Worm (Caenorhabditis elegans) whole organism, midembryonic: ENCODE data around the gene sqd-1.
A peak's percentile ranks its signal among the peaks of the same experiment; 100 is the strongest.
"Not testable (repeated sequence)": the region's sequence is repeated elsewhere in the genome, so short reads cannot be mapped to it uniquely, and the experiment has no call there.

ENCODE experiments used
- T22C8.4 ChIP-seq: fragments of 200-800 bp; sonication (Bioruptor generic); IDR thresholded peaks from 2 replicates; pipeline ENCODE4 v1.3.6; 2022; ENCODE audit warnings: missing genetic modification characterization, missing compliant biosample characterization
- cog-1 ChIP-seq: sonication (generic microtip); optimal IDR thresholded peaks from 2 replicates; lab custom pipeline; 2016; ENCODE audit warnings: missing genetic modification characterization, missing compliant biosample characterization
- flt-1 ChIP-seq: fragments of 200-800 bp; sonication (Bioruptor generic); IDR thresholded peaks from 2 replicates; pipeline ENCODE4 v1.3.6; 2022; ENCODE audit warnings: missing genetic modification characterization, missing compliant biosample characterization
- klf-2 ChIP-seq: fragments of 200-800 bp; sonication (Bioruptor generic); conservative IDR thresholded peaks from 2 replicates; pipeline ENCODE4 v1.3.6; 2022; ENCODE audit warnings: missing genetic modification reagents, missing genetic modification characterization, missing compliant biosample characterization
- med-1 ChIP-seq: sonication (generic microtip); optimal IDR thresholded peaks from 2 replicates; lab custom pipeline; 2017; ENCODE audit warnings: missing genetic modification characterization, mild to moderate bottlenecking, missing compliant biosample characterization, antibody characterized with exemption, missing genetic modification reagents; ENCODE audit not compliant: insufficient read depth
- ref-1 ChIP-seq: fragments of 200-800 bp; sonication (Bioruptor generic); conservative IDR thresholded peaks from 2 replicates; pipeline ENCODE4 v1.3.6; 2022; ENCODE audit warnings: missing genetic modification reagents, missing genetic modification characterization, missing compliant biosample characterization
- tab-1 ChIP-seq: fragments of 200-800 bp; sonication (Bioruptor generic); IDR thresholded peaks from 2 replicates; pipeline ENCODE4 v1.3.6; 2022; ENCODE audit warnings: missing genetic modification characterization, missing compliant biosample characterization
- ztf-23 ChIP-seq: fragments of 200-800 bp; sonication (Bioruptor generic); IDR thresholded peaks from 2 replicates; pipeline ENCODE4 v1.3.6; 2022; ENCODE audit warnings: missing genetic modification reagents, missing genetic modification characterization, missing compliant biosample characterization
- ztf-29 ChIP-seq: fragments of 200-800 bp; sonication (Bioruptor generic); IDR thresholded peaks from 2 replicates; pipeline ENCODE4 v1.3.6; 2022; ENCODE audit warnings: missing genetic modification reagents, missing genetic modification characterization, missing compliant biosample characterization

The sqd-1 gene

DNA sequence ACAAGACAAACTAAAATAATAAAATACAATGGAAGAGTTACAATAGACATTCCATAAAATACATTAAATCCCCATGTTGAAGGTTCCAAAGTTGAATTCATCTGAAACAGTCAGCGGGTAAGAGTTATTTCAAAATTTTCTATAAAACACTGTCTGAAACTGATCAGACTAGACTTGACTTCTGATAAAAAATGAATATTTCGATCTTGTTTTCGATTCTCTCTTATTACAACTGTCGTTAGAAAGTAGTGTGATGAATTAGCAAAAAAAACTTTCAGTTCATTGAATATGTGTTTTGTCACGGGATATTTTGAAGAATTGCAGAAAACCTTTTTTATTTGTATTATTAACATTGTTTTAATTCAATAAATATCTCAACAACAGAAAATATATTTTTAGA, 22.2 kb upstream of the sqd-1 start, which contains the start of gene srv-26:
Gene srv-26 (minus strand): TSS at position 101 of the 400 bp plus-strand sequence.
- no peak for TF ChIP-seq flt-1 (GFP tag; lab: Robert Waterston, UW)
- TF ChIP-seq ref-1: no peak
- no peak for TF ChIP-seq klf-2 (GFP tag; lab: Robert Waterston, UW)
- TF ChIP-seq T22C8.4 (GFP tag; lab: Robert Waterston, UW): no peak
- no peak for TF ChIP-seq tab-1
- no peak for TF ChIP-seq med-1 (GFP tag; lab: Kevin White, UChicago)
- TF ChIP-seq ztf-29: no peak
- TF ChIP-seq ztf-23 (GFP tag; lab: Robert Waterston, UW): no peak
- no peak for TF ChIP-seq cog-1

DNA sequence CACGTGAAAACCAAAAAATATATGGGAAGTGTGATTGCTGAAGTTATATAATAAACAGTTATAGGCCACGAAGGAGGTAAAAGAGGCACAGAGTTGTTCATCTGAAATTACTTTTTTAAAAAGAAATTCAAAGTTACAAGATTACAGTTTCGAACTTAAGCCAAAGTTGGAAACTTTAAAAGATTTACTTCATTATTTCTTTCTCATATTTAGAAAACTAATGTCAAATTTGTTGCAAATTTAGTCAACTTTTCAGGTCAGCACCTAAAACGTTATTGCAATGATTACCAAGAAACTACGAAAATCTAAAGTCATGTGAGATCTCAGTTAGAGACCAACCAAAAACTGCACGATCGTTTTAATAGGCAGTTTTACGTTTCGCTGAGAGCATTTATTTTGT, 20.3 kb upstream of the sqd-1 start, which contains the start of gene srv-25:
Gene srv-25 (minus strand): TSS at position 101 of the 400 bp plus-strand sequence.
- no peak for TF ChIP-seq tab-1
- no peak for TF ChIP-seq ztf-23 (GFP tag; lab: Robert Waterston, UW)
- no peak for TF ChIP-seq klf-2 (GFP tag; lab: Robert Waterston, UW)
- no peak for TF ChIP-seq T22C8.4 (GFP tag; lab: Robert Waterston, UW)

DNA sequence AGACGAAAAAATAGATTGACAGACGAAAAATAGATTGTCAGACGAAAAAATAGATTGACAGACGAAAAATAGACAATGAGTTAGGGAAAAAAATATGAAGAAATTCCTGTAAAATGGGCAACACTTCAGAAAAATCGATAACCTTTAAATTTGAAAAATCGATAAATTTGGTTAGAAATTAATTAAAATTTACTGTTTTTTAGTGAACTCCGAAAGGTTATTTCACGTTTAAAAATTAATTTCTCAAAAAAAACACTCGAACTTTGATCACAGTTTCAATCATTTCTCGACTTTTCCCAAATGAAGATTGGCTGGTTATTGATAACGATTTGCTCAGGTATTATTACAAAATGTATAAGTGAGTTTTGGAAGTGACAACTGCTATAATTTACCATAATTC, 16.5 kb upstream of the sqd-1 start, which contains the start of gene csp-2:
Gene csp-2 (plus strand): TSS at position 301 of the 400 bp plus-strand sequence.
- TF ChIP-seq ref-1: no peak
- TF ChIP-seq flt-1 (GFP tag; lab: Robert Waterston, UW): no peak
- no peak for TF ChIP-seq cog-1
- no peak for TF ChIP-seq ztf-29
- TF ChIP-seq med-1 (GFP tag; lab: Kevin White, UChicago): no peak
- no peak for TF ChIP-seq T22C8.4 (GFP tag; lab: Robert Waterston, UW)
- TF ChIP-seq ztf-23 (GFP tag; lab: Robert Waterston, UW): no peak
- TF ChIP-seq tab-1: no peak
- TF ChIP-seq klf-2 (GFP tag; lab: Robert Waterston, UW): no peak

DNA sequence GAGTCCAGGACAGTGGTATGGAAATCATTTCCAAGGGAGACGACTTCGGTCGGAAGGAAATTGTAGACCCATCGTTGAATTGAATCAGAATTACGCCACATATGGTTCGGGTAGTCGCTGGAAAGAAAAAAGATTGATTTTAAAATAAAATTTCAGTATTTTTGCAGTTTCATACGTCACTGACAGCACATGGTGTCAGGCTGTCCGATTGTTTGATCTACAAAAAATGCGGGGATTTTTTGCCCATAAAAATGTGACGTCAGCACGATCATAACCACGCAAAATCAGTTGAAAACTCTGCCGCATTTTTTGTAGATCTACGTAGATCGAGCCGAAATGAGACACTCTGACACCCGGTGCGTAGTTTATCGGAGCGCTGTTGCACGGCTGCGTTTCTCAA, 6.6 kb upstream of the sqd-1 start, which contains the start of gene Y73B6BL.12:
Gene Y73B6BL.12 (minus strand): TSS at position 101 of the 400 bp plus-strand sequence.
- TF ChIP-seq T22C8.4, flt-1, ztf-23 (GFP tag; lab: Robert Waterston, UW): not testable (repeated sequence)

DNA sequence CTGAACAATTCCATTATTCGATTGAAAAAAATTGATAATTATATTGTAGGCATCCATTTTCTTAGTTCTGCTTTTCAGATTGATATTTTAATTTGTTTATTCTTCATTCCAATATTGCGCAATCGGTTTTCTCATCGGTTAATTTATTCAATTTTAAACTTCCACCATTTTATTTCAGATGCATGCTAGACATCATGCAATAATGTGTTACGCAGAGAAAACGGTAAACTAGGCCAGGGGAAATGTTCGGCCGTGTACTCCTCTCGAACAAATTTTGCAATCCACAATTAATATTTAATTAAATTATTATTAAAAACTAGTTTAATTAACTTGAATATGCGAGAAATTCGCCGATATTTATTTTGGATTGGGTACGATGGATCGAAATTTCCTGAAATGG, 2.3 kb upstream of the sqd-1 start, which contains the start of gene Y73B6BL.29:
Gene Y73B6BL.29 (plus strand): TSS at position 263 of the 400 bp plus-strand sequence.
- no peak for TF ChIP-seq tab-1
- no peak for TF ChIP-seq ztf-29
- TF ChIP-seq T22C8.4 (GFP tag; lab: Robert Waterston, UW): peak; percentile 38; the same call in 1 of the 2 replicates
- no peak for TF ChIP-seq ref-1
- TF ChIP-seq klf-2 (GFP tag; lab: Robert Waterston, UW): 0 out of 2 replicates have a peak, but pooled peaks have one; percentile 60
- peak; percentile 62; the same call in 1 of the 2 replicates for TF ChIP-seq flt-1 (GFP tag; lab: Robert Waterston, UW)
- TF ChIP-seq ztf-23 (GFP tag; lab: Robert Waterston, UW): peak; percentile 67; the same call in 1 of the 2 replicates
- TF ChIP-seq cog-1: peak; percentile 76
- no peak for TF ChIP-seq med-1 (GFP tag; lab: Kevin White, UChicago)

DNA sequence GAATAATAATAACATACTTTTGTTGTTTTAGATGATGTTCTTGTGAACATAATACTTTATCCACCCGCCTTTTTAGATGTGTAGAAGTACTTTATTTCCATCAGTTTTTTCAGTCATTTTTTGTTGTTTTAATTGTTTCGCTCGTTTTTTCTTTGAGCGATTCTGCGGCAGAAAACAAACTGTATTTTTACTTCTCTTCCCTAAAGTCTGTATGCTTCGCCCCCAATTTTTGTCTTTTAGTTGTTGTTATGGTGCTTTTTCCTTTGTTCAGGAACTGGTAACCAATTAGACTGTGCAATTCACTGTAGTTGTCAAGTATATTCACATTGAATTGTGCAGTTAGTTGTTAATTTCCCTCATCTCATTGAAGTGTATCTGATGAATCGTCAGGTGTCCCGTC, 1.8 kb downstream of the sqd-1 start:
- no peak for TF ChIP-seq klf-2 (GFP tag; lab: Robert Waterston, UW)
- no peak for TF ChIP-seq cog-1
- TF ChIP-seq T22C8.4 (GFP tag; lab: Robert Waterston, UW): no peak
- TF ChIP-seq ztf-23 (GFP tag; lab: Robert Waterston, UW): no peak
- no peak for TF ChIP-seq flt-1 (GFP tag; lab: Robert Waterston, UW)
- TF ChIP-seq tab-1: no peak
- TF ChIP-seq ref-1: no peak
- no peak for TF ChIP-seq med-1 (GFP tag; lab: Kevin White, UChicago)

DNA sequence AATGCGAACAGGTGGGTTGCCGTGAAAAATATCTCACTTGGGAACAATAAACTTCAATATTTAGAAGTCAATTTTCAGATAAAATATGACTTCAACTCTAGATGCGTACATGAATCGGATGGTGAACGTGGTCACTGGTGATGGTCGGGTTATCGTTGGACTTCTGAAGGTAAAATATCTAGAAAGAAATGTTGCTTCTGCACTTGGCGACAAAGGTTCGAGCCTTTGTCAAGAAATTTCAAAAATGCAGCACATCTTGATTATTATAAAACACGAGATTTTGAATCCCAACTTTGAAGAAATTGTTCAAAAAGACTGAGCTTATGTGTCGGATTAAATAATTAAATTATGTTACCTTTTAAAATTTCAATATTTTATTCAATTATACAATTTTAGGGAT, 2.5 kb downstream of the sqd-1 start, which contains the start of gene lsm-8:
Gene lsm-8 (plus strand): TSS at position 79 of the 400 bp plus-strand sequence.
- TF ChIP-seq ref-1 (no peak), flt-1 (GFP tag; lab: Robert Waterston, UW) (no peak), med-1 (GFP tag; lab: Kevin White, UChicago) (no peak), cog-1 (no peak), tab-1 (no peak), ztf-29 (no peak), klf-2 (GFP tag; lab: Robert Waterston, UW) (no peak), ztf-23 (GFP tag; lab: Robert Waterston, UW) (no peak), T22C8.4 (GFP tag; lab: Robert Waterston, UW) (no peak)

DNA sequence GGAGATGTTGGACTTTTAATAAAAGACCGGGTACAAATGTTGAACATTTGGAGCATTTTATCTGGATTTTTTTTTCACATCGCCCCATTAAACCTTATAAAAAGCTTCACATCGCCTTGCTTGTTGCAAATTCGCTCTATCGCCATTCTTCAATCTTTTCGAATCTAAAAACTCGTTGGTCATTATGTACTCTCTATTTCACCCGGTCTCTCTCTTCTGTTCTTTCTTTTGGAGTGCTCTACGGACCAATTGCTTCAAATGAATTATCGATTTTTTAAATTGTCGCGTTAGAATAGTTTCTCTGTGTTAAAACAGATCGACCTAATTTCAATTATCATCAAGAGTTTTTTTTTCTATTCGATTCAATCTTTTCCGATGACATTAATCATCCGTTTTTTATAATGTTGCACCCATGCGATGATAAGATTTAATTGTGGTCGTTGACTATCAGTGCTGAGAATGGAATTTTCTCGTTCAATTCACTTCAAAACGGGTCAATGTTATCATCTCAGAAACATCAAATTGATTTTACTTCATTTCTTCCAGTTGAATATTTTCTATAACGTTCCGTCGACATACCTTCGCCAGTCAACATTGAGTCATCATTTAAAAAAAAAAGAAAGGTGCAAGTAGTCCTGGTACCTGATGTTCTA, 3.5 kb downstream of the sqd-1 start:
- no peak for TF ChIP-seq med-1 (GFP tag; lab: Kevin White, UChicago)
- no peak for TF ChIP-seq cog-1

DNA sequence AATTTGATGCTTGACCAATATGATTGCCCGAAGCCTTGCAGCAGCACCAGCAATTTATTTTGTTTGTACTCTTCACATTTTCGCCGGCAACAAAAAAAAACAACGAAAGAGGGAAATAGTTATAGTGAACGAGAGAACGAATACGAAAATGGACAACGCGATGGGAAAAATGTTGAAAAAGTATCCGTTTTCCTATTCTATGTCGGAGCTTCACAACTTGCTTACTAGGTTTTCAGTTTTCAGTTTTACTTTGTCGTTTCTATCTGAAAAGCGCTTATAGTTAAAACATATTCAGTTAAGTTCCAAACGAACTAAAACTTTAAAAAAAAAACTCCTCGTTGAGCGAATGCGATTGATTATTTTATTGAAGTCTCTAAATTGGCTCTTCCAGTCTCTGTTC, 4.2 kb downstream of the sqd-1 start:
- TF ChIP-seq klf-2 (GFP tag; lab: Robert Waterston, UW): no peak
- no peak for TF ChIP-seq cog-1
- TF ChIP-seq flt-1 (GFP tag; lab: Robert Waterston, UW): no peak
- TF ChIP-seq tab-1: no peak
- TF ChIP-seq med-1 (GFP tag; lab: Kevin White, UChicago): no peak
- TF ChIP-seq ref-1: no peak
- TF ChIP-seq ztf-23 (GFP tag; lab: Robert Waterston, UW): no peak
- no peak for TF ChIP-seq ztf-29
- no peak for TF ChIP-seq T22C8.4 (GFP tag; lab: Robert Waterston, UW)

DNA sequence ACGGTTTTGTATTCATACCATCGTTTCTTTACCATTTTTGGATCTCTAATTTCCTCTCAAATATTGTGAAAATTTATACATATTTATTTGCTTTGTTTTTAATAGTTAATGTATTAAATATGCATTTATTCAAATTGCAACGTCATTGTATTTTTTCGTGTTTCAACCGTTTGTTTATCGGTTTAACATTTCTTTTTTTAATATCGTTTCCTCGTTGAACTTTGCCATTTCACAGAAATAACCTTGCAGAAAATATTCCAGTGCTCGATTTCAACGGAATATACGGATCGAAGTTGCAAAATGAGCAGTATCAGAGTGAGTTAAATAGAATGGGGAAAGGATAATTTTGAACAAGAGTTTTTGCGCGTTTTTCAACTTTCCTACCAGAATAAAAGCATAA, 5.4 kb downstream of the sqd-1 start, which contains the start of gene seu-1:
Gene seu-1 (plus strand): TSS at position 301 of the 400 bp plus-strand sequence.
- no peak for TF ChIP-seq ref-1
- TF ChIP-seq cog-1: no peak
- TF ChIP-seq tab-1: no peak
- no peak for TF ChIP-seq flt-1 (GFP tag; lab: Robert Waterston, UW)
- no peak for TF ChIP-seq T22C8.4 (GFP tag; lab: Robert Waterston, UW)
